Fruit fly (Drosophila melanogaster) whole organism, embryonic: ENCODE results near the gene Iris.

ENCODE experiments used
- B-H2 ChIP-seq: fragments of 200-800 bp; sonication (Bioruptor generic); optimal IDR thresholded peaks from 2 replicates; lab custom pipeline; 2018; ENCODE audit warnings: missing biosample characterization, mild to moderate bottlenecking, missing genetic modification characterization
- CG10147 ChIP-seq: fragments of 200-800 bp; sonication (Bioruptor generic); optimal IDR thresholded peaks from 2 replicates; lab custom pipeline; 2019; ENCODE audit warnings: missing biosample characterization, mild to moderate bottlenecking, missing genetic modification characterization, moderate library complexity
- CG10565 ChIP-seq: fragments of 200-800 bp; sonication (Bioruptor generic); optimal IDR thresholded peaks from 3 replicates; lab custom pipeline; 2016; ENCODE audit warnings: missing biosample characterization, mild to moderate bottlenecking, missing genetic modification characterization
- CG11085 ChIP-seq: fragments of 200-800 bp; sonication (Bioruptor generic); IDR thresholded peaks from 2 replicates; pipeline ENCODE4 v1.3.6; 2022; ENCODE audit warnings: missing biosample characterization, missing genetic modification characterization
- CG11504 ChIP-seq: fragments of 200-800 bp; sonication (Bioruptor generic); optimal IDR thresholded peaks from 3 replicates; lab custom pipeline; 2019; ENCODE audit warnings: missing biosample characterization, mild to moderate bottlenecking, missing genetic modification characterization, moderate library complexity
- CG12744 ChIP-seq: fragments of 200-800 bp; sonication (Bioruptor generic); optimal IDR thresholded peaks from 2 replicates; lab custom pipeline; 2016; ENCODE audit warnings: missing biosample characterization, missing genetic modification characterization
- CG12769 ChIP-seq: fragments of 200-800 bp; sonication (Bioruptor generic); optimal IDR thresholded peaks from 2 replicates; lab custom pipeline; 2019; ENCODE audit warnings: missing biosample characterization, mild to moderate bottlenecking, missing genetic modification characterization, moderate library complexity
- CG14050 ChIP-seq: fragments of 200-800 bp; sonication (Bioruptor generic); IDR thresholded peaks from 3 replicates; pipeline ENCODE4 v1.3.6; 2022; ENCODE audit warnings: missing biosample characterization, missing genetic modification characterization
- CG17359 ChIP-seq: fragments of 200-800 bp; sonication (Bioruptor generic); optimal IDR thresholded peaks from 3 replicates; lab custom pipeline; 2018; ENCODE audit warnings: missing biosample characterization, mild to moderate bottlenecking, missing genetic modification characterization, moderate library complexity
- CG18262 ChIP-seq: fragments of 200-800 bp; optimal IDR thresholded peaks from 3 replicates; lab custom pipeline; 2019; ENCODE audit warnings: missing biosample characterization, mild to moderate bottlenecking, missing genetic modification characterization, moderate library complexity
- CG2199 ChIP-seq: fragments of 200-800 bp; sonication (Bioruptor generic); IDR thresholded peaks from 3 replicates; pipeline ENCODE4 v1.3.6; 2022; ENCODE audit warnings: missing biosample characterization, missing genetic modification characterization
- CG2678 ChIP-seq: fragments of 200-800 bp; sonication (Bioruptor generic); optimal IDR thresholded peaks from 3 replicates; lab custom pipeline; 2019; ENCODE audit warnings: missing biosample characterization, mild to moderate bottlenecking, missing genetic modification characterization, moderate library complexity
- CG30403 ChIP-seq: fragments of 200-800 bp; sonication (Bioruptor generic); optimal IDR thresholded peaks from 3 replicates; lab custom pipeline; 2016; ENCODE audit warnings: missing biosample characterization, missing genetic modification characterization
- CG3407 ChIP-seq: fragments of 200-800 bp; sonication (Bioruptor generic); optimal IDR thresholded peaks from 2 replicates; lab custom pipeline; 2018; ENCODE audit warnings: missing biosample characterization, mild to moderate bottlenecking, missing genetic modification characterization
- CG4617 ChIP-seq: fragments of 200-800 bp; sonication (Bioruptor generic); optimal IDR thresholded peaks from 3 replicates; lab custom pipeline; 2016; ENCODE audit warnings: missing biosample characterization, missing genetic modification characterization, borderline replicate concordance
- CG4820 ChIP-seq: fragments of 200-800 bp; sonication (Bioruptor generic); optimal IDR thresholded peaks from 3 replicates; lab custom pipeline; 2016; ENCODE audit warnings: missing biosample characterization, missing genetic modification characterization
- CG6791 ChIP-seq: fragments of 200-800 bp; sonication (Bioruptor generic); IDR thresholded peaks from 3 replicates; pipeline ENCODE4 v1.3.6; 2022; ENCODE audit warnings: missing biosample characterization, missing genetic modification characterization; ENCODE audit not compliant: partially characterized antibody
- CG6854 ChIP-seq: fragments of 200-800 bp; sonication (Bioruptor generic); optimal IDR thresholded peaks from 3 replicates; lab custom pipeline; 2017; ENCODE audit warnings: missing biosample characterization, mild to moderate bottlenecking, missing genetic modification characterization
- CG8290 ChIP-seq, 3 experiments: fragments of 200-800 bp; sonication (Bioruptor generic); optimal IDR thresholded peaks; 2 replicates each; lab custom pipeline; 2016 to 2019; ENCODE audit warnings: missing biosample characterization in 3 of 3, missing genetic modification characterization in 3 of 3, mild to moderate bottlenecking in 2 of 3, moderate library complexity in 1 of 3
- CG9797 ChIP-seq: fragments of 200-800 bp; sonication (Bioruptor generic); optimal IDR thresholded peaks from 3 replicates; lab custom pipeline; 2018; ENCODE audit warnings: missing biosample characterization, mild to moderate bottlenecking, missing genetic modification characterization
- Dll ChIP-seq: fragments of 200-800 bp; sonication (Bioruptor generic); IDR thresholded peaks from 4 replicates; pipeline ENCODE4 v1.3.6; 2022; ENCODE audit warnings: missing biosample characterization, missing genetic modification characterization; ENCODE audit not compliant: partially characterized antibody
- Eip74EF ChIP-seq, 2 experiments: fragments of 200-800 bp in 1 of 2; fragments of >200 bp in 1 of 2; sonication (Bioruptor generic) in 1 of 2; optimal IDR thresholded peaks; 2 replicates each; lab custom pipeline; 2017 to 2019; ENCODE audit warnings: missing biosample characterization in 2 of 2, missing genetic modification characterization in 2 of 2, mild to moderate bottlenecking in 1 of 2, moderate library complexity in 1 of 2
- Ets97D ChIP-seq: fragments of 200-800 bp; sonication (Bioruptor generic); optimal IDR thresholded peaks from 3 replicates; lab custom pipeline; 2016; ENCODE audit warnings: missing biosample characterization, missing genetic modification characterization
- Fer3 ChIP-seq: fragments of 200-800 bp; sonication (Bioruptor generic); optimal IDR thresholded peaks from 2 replicates; lab custom pipeline; 2018; ENCODE audit warnings: missing biosample characterization, mild to moderate bottlenecking, missing genetic modification characterization, moderate library complexity
- HHEX ChIP-seq: fragments of 200-800 bp; sonication (Bioruptor generic); optimal IDR thresholded peaks from 3 replicates; lab custom pipeline; 2017; ENCODE audit warnings: missing biosample characterization, mild to moderate bottlenecking, missing genetic modification characterization, missing genetic modification reagents
- NC2α ChIP-seq: fragments of 200-800 bp; sonication (Bioruptor generic); optimal IDR thresholded peaks from 2 replicates; lab custom pipeline; 2016; ENCODE audit warnings: missing biosample characterization, missing genetic modification characterization
- Oli ChIP-seq: fragments of 200-800 bp; sonication (Bioruptor generic); optimal IDR thresholded peaks from 2 replicates; lab custom pipeline; 2018; ENCODE audit warnings: missing biosample characterization, mild to moderate bottlenecking, missing genetic modification characterization, moderate library complexity
- PHDP ChIP-seq: fragments of 200-800 bp; sonication (Bioruptor generic); optimal IDR thresholded peaks from 3 replicates; lab custom pipeline; 2018; ENCODE audit warnings: missing biosample characterization, mild to moderate bottlenecking, missing genetic modification characterization, moderate library complexity
- bcd ChIP-seq: fragments of 200-800 bp; sonication (Bioruptor generic); optimal IDR thresholded peaks from 2 replicates; lab custom pipeline; 2017; ENCODE audit warnings: missing biosample characterization, mild to moderate bottlenecking, missing genetic modification characterization
- bsh ChIP-seq, 2 experiments: fragments of 200-800 bp; sonication (Bioruptor generic); optimal IDR thresholded peaks; 2 replicates each; lab custom pipeline; 2017 to 2018; ENCODE audit warnings: mild to moderate bottlenecking in 2 of 2, missing biosample characterization in 2 of 2, missing genetic modification characterization in 2 of 2, moderate library complexity in 1 of 2
- danr ChIP-seq: fragments of 200-800 bp; sonication (Bioruptor generic); IDR thresholded peaks from 2 replicates; pipeline ENCODE4 v1.3.6; 2022; ENCODE audit warnings: missing biosample characterization, missing genetic modification characterization
- ems ChIP-seq: fragments of 200-800 bp; sonication (Bioruptor generic); optimal IDR thresholded peaks from 3 replicates; lab custom pipeline; 2016; ENCODE audit warnings: missing biosample characterization, missing genetic modification characterization
- ftz-f1 ChIP-seq: fragments of 200-800 bp; sonication (Bioruptor generic); optimal IDR thresholded peaks from 2 replicates; lab custom pipeline; 2016; ENCODE audit warnings: missing biosample characterization, missing genetic modification characterization
- gce ChIP-seq: fragments of 200-800 bp; sonication (Bioruptor generic); IDR thresholded peaks from 3 replicates; pipeline ENCODE4 v1.3.6; 2022; ENCODE audit warnings: missing biosample characterization, missing genetic modification characterization
- gsb-n ChIP-seq: fragments of 200-800 bp; sonication (Bioruptor generic); optimal IDR thresholded peaks from 3 replicates; lab custom pipeline; 2018; ENCODE audit warnings: missing biosample characterization, mild to moderate bottlenecking, missing genetic modification characterization
- inv ChIP-seq: fragments of 200-800 bp; sonication (Bioruptor generic); IDR thresholded peaks from 2 replicates; pipeline ENCODE4 v1.3.6; 2022; ENCODE audit warnings: missing biosample characterization, missing genetic modification characterization; ENCODE audit not compliant: partially characterized antibody
- kay ChIP-seq: fragments of 200-800 bp; sonication (Bioruptor generic); optimal IDR thresholded peaks from 2 replicates; lab custom pipeline; 2016; ENCODE audit warnings: missing biosample characterization, missing genetic modification characterization
- lmd ChIP-seq: fragments of 200-800 bp; sonication (Bioruptor generic); IDR thresholded peaks from 2 replicates; pipeline ENCODE4 v1.3.6; 2022; ENCODE audit warnings: missing biosample characterization, missing genetic modification characterization
- luna ChIP-seq: fragments of 200-800 bp; sonication (Bioruptor generic); optimal IDR thresholded peaks from 2 replicates; lab custom pipeline; 2016; ENCODE audit warnings: missing biosample characterization, missing genetic modification characterization
- nerfin-1 ChIP-seq: fragments of 200-800 bp; sonication (Bioruptor generic); optimal IDR thresholded peaks from 3 replicates; lab custom pipeline; 2019; ENCODE audit warnings: missing biosample characterization, mild to moderate bottlenecking, missing genetic modification characterization, moderate library complexity
- oc ChIP-seq: fragments of 200-800 bp; sonication (Bioruptor generic); optimal IDR thresholded peaks from 2 replicates; lab custom pipeline; 2018; ENCODE audit warnings: missing biosample characterization, mild to moderate bottlenecking, missing genetic modification characterization, moderate library complexity
- peb ChIP-seq: fragments of 200-800 bp; sonication (Bioruptor generic); IDR thresholded peaks from 2 replicates; pipeline ENCODE4 v1.3.6; 2022; ENCODE audit warnings: missing biosample characterization, missing genetic modification characterization
- ro ChIP-seq: fragments of 200-800 bp; sonication (Bioruptor generic); IDR thresholded peaks from 2 replicates; pipeline ENCODE4 v1.3.6; 2022; ENCODE audit warnings: missing biosample characterization, missing genetic modification characterization
- sisA ChIP-seq: fragments of 200-800 bp; sonication (Bioruptor generic); IDR thresholded peaks from 2 replicates; pipeline ENCODE4 v1.3.6; 2022; ENCODE audit warnings: missing biosample characterization, missing genetic modification characterization
- slp2 ChIP-seq: fragments of 200-800 bp; sonication (Bioruptor generic); optimal IDR thresholded peaks from 2 replicates; lab custom pipeline; 2016; ENCODE audit warnings: missing biosample characterization, missing genetic modification characterization
- stwl ChIP-seq: fragments of 200-800 bp; sonication (Bioruptor generic); optimal IDR thresholded peaks from 3 replicates; lab custom pipeline; 2018; ENCODE audit warnings: missing biosample characterization, mild to moderate bottlenecking, missing genetic modification characterization, moderate library complexity
- sug ChIP-seq: fragments of 200-800 bp; optimal IDR thresholded peaks from 2 replicates; lab custom pipeline; 2019; ENCODE audit warnings: missing biosample characterization, mild to moderate bottlenecking, missing genetic modification characterization, moderate library complexity
- tap ChIP-seq: fragments of 200-800 bp; optimal IDR thresholded peaks from 3 replicates; lab custom pipeline; 2019; ENCODE audit warnings: missing biosample characterization, mild to moderate bottlenecking, missing genetic modification characterization, moderate library complexity
- zfh2 ChIP-seq: fragments of 200-800 bp; sonication (Bioruptor generic); optimal IDR thresholded peaks from 2 replicates; lab custom pipeline; 2016; ENCODE audit warnings: missing biosample characterization, missing genetic modification characterization

The Iris gene

dm6 chr2L:1172704-1173107, 38.8 kb upstream of the Iris start, which contains the start of the genes Charon and CG4887 (continued):
- peak; percentile 81 for TF ChIP-seq Ets97D (GFP tag; lab: Kevin White, UChicago)
- no peak for TF ChIP-seq CG2678 (tag; lab: Kevin White, UChicago)
- TF ChIP-seq CG4617 (GFP tag; lab: Kevin White, UChicago): peak; percentile 93
- peak; percentile 62; the same call in 1 of the 2 replicates for TF ChIP-seq danr (GFP tag; lab: Robert Waterston, UW)
- no peak for TF ChIP-seq sug (tag; lab: Kevin White, UChicago)
- peak; percentile 92 for TF ChIP-seq CG30403
- TF ChIP-seq CG3407 (GFP tag; lab: Kevin White, UChicago): no peak
- TF ChIP-seq CG4820 (GFP tag; lab: Kevin White, UChicago): peak; percentile 77
- TF ChIP-seq CG17359 (tag; lab: Kevin White, UChicago): no peak
- peak; percentile 55; the same call in 1 of the 3 replicates for TF ChIP-seq gce (GFP tag; lab: Robert Waterston, UW)
- no peak for TF ChIP-seq gsb-n
- TF ChIP-seq CG18262: no peak
- peak; percentile 76 for TF ChIP-seq nerfin-1 (tag; lab: Kevin White, UChicago)
- peak; percentile 55 for TF ChIP-seq luna (GFP tag; lab: Kevin White, UChicago)
- no peak for TF ChIP-seq Oli (tag; lab: Kevin White, UChicago)
- TF ChIP-seq Fer3: peak; percentile 82
- peak; percentile 88 for TF ChIP-seq ems
- TF ChIP-seq B-H2 (GFP tag; lab: Kevin White, UChicago): peak; percentile 89
- TF ChIP-seq NC2α (GFP tag; lab: Kevin White, UChicago): peak; percentile 59
- peak; percentile 83 for TF ChIP-seq CG12744 (GFP tag; lab: Kevin White, UChicago)
- TF ChIP-seq PHDP (tag; lab: Kevin White, UChicago): no peak
- TF ChIP-seq kay (GFP tag; lab: Kevin White, UChicago): peak; percentile 70
- peak; percentile 87 for TF ChIP-seq sisA
- TF ChIP-seq CG12769 (tag; lab: Kevin White, UChicago): no peak
- TF ChIP-seq peb (GFP tag; lab: Robert Waterston, UW): peak; percentile 60
- TF ChIP-seq CG6854: peak; percentile 5
- TF ChIP-seq Eip74EF (GFP tag; optimal IDR thresholded peaks at IDR 0.05; lab: Kevin White, UChicago): no peak
- 0 out of 3 replicates have a peak, but pooled peaks have one; percentile 37 for TF ChIP-seq CG6791 (GFP tag; lab: Robert Waterston, UW)
- TF ChIP-seq CG10147 (GFP tag; lab: Kevin White, UChicago): no peak
- peak; percentile 74 for TF ChIP-seq CG11085 (GFP tag; lab: Robert Waterston, UW)
- TF ChIP-seq Dll (GFP tag; lab: Robert Waterston, UW): peak; percentile 85
- peak; percentile 93 for TF ChIP-seq zfh2 (GFP tag; lab: Kevin White, UChicago)
- no peak for TF ChIP-seq tap (tag; lab: Kevin White, UChicago)
- peak; percentile 68 for TF ChIP-seq ro (GFP tag; lab: Robert Waterston, UW)
- TF ChIP-seq HHEX: peak; percentile 73
- TF ChIP-seq lmd (GFP tag; lab: Robert Waterston, UW): peak; percentile 84
- no peak for TF ChIP-seq CG10565 (GFP tag; lab: Kevin White, UChicago)
- no peak for TF ChIP-seq CG2199
- no peak for TF ChIP-seq CG11504 (tag; lab: Kevin White, UChicago)
- TF ChIP-seq bcd (GFP tag; lab: Kevin White, UChicago): peak; percentile 73
- peak; percentile 75 for TF ChIP-seq slp2
- peak; percentile 48 for TF ChIP-seq ftz-f1 (GFP tag; lab: Kevin White, UChicago)
- TF ChIP-seq CG14050 (GFP tag; lab: Robert Waterston, UW): peak; percentile 55; the same call in 1 of the 3 replicates
- TF ChIP-seq CG9797 (GFP tag; lab: Kevin White, UChicago): peak; percentile 5
- no peak for TF ChIP-seq oc (tag; lab: Kevin White, UChicago)
- peak; percentile 77 for TF ChIP-seq stwl (tag; lab: Kevin White, UChicago)
- peak; percentile 86 for TF ChIP-seq CG8290 (GFP tag; optimal IDR thresholded peaks at IDR 0.05; lab: Kevin White, UChicago)
- TF ChIP-seq CG8290 (tag; optimal IDR thresholded peaks at IDR 0.05; lab: Kevin White, UChicago): peak in 1 of 2 experiments; percentile 32
- TF ChIP-seq bsh (GFP tag; optimal IDR thresholded peaks at IDR 0.05; lab: Kevin White, UChicago): peak in 1 of 2 experiments; percentile 79
- TF ChIP-seq inv (GFP tag; lab: Robert Waterston, UW): peak; percentile 76; the same call in 1 of the 2 replicates
